Fruit fly (Drosophila melanogaster) whole organism, embryonic: ENCODE measurements around the gene CG14245.
A peak's percentile ranks its signal among the peaks of the same experiment; 100 is the strongest.

Experiments used
- CG10274 ChIP-seq: fragments of 200-800 bp; sonication (Bioruptor generic); optimal IDR thresholded peaks from 3 replicates; lab custom pipeline; 2017; ENCODE audit warnings: missing biosample characterization, mild to moderate bottlenecking, missing genetic modification characterization
- CG10543 ChIP-seq: fragments of 200-800 bp; sonication (Bioruptor generic); optimal IDR thresholded peaks from 3 replicates; lab custom pipeline; 2017; ENCODE audit warnings: missing biosample characterization, mild to moderate bottlenecking, missing genetic modification characterization, moderate library complexity
- CG10565 ChIP-seq: fragments of 200-800 bp; sonication (Bioruptor generic); optimal IDR thresholded peaks from 3 replicates; lab custom pipeline; 2016; ENCODE audit warnings: missing biosample characterization, mild to moderate bottlenecking, missing genetic modification characterization
- CG11504 ChIP-seq: fragments of 200-800 bp; sonication (Bioruptor generic); optimal IDR thresholded peaks from 3 replicates; lab custom pipeline; 2019; ENCODE audit warnings: missing biosample characterization, mild to moderate bottlenecking, missing genetic modification characterization, moderate library complexity
- CG11560 ChIP-seq: fragments of 200-800 bp; sonication (Bioruptor generic); IDR thresholded peaks from 3 replicates; pipeline ENCODE4 v1.3.6; 2022; ENCODE audit warnings: missing biosample characterization, missing genetic modification characterization
- CG11695 ChIP-seq: fragments of 200-800 bp; sonication (Bioruptor generic); IDR thresholded peaks from 3 replicates; pipeline ENCODE4 v1.3.6; 2022; ENCODE audit warnings: missing biosample characterization, missing genetic modification characterization
- CG11723 ChIP-seq: fragments of 200-800 bp; sonication (Bioruptor generic); optimal IDR thresholded peaks from 2 replicates; lab custom pipeline; 2017; ENCODE audit warnings: missing biosample characterization, mild to moderate bottlenecking, missing genetic modification characterization
- CG12104 ChIP-seq: fragments of 200-800 bp; sonication (Bioruptor generic); optimal IDR thresholded peaks from 3 replicates; lab custom pipeline; 2016; ENCODE audit warnings: missing biosample characterization, missing genetic modification characterization
- CG12299 ChIP-seq: fragments of 200-800 bp; sonication (Bioruptor generic); optimal IDR thresholded peaks from 2 replicates; lab custom pipeline; 2018; ENCODE audit warnings: missing biosample characterization, mild to moderate bottlenecking, missing genetic modification characterization
- CG12659 ChIP-seq: fragments of 200-800 bp; sonication (Bioruptor generic); optimal IDR thresholded peaks from 3 replicates; lab custom pipeline; 2017; ENCODE audit warnings: mild to moderate bottlenecking, missing biosample characterization, missing genetic modification reagents, missing genetic modification characterization
- CG13287 ChIP-seq: fragments of 200-800 bp; sonication (Bioruptor generic); IDR thresholded peaks from 2 replicates; pipeline ENCODE4 v1.3.6; 2022; ENCODE audit warnings: missing biosample characterization, missing genetic modification characterization; ENCODE audit not compliant: partially characterized antibody
- CG1792 ChIP-seq: fragments of 200-800 bp; sonication (Bioruptor generic); optimal IDR thresholded peaks from 2 replicates; lab custom pipeline; 2016; ENCODE audit warnings: missing biosample characterization, missing genetic modification characterization
- CG2712 ChIP-seq: fragments of 200-800 bp; optimal IDR thresholded peaks from 3 replicates; lab custom pipeline; 2019; ENCODE audit warnings: missing biosample characterization, mild to moderate bottlenecking, missing genetic modification characterization, moderate library complexity
- CG31365 ChIP-seq: fragments of 200-800 bp; sonication (Bioruptor generic); optimal IDR thresholded peaks from 2 replicates; lab custom pipeline; 2018; ENCODE audit warnings: missing biosample characterization, mild to moderate bottlenecking, missing genetic modification characterization
- CG31388 ChIP-seq: fragments of 200-800 bp; sonication (Bioruptor generic); optimal IDR thresholded peaks from 2 replicates; lab custom pipeline; 2016; ENCODE audit warnings: missing biosample characterization, missing genetic modification characterization
- CG34376 ChIP-seq: fragments of 200-800 bp; sonication (Bioruptor generic); optimal IDR thresholded peaks from 2 replicates; lab custom pipeline; 2018; ENCODE audit warnings: missing biosample characterization, mild to moderate bottlenecking, missing genetic modification characterization
- CG6689 ChIP-seq: fragments of 200-800 bp; sonication (Bioruptor generic); IDR thresholded peaks from 2 replicates; pipeline ENCODE4 v1.3.6; 2022; ENCODE audit warnings: missing biosample characterization, missing genetic modification characterization
- CG7372 ChIP-seq: fragments of 200-800 bp; sonication (Bioruptor generic); IDR thresholded peaks from 2 replicates; pipeline ENCODE4 v1.3.6; 2022; ENCODE audit warnings: missing biosample characterization, missing genetic modification characterization
- CG8290 ChIP-seq, 3 experiments: fragments of 200-800 bp; sonication (Bioruptor generic); optimal IDR thresholded peaks; 2 replicates each; lab custom pipeline; 2016 to 2019; ENCODE audit warnings: missing biosample characterization in 3 of 3, missing genetic modification characterization in 3 of 3, mild to moderate bottlenecking in 2 of 3, moderate library complexity in 1 of 3
- CG9727 ChIP-seq: fragments of 200-800 bp; sonication (Bioruptor generic); optimal IDR thresholded peaks from 3 replicates; lab custom pipeline; 2017; ENCODE audit warnings: missing biosample characterization, mild to moderate bottlenecking, missing genetic modification characterization
- CTCF ChIP-seq: fragments of 200-800 bp; sonication (Bioruptor generic); optimal IDR thresholded peaks from 2 replicates; lab custom pipeline; 2017; ENCODE audit warnings: missing biosample characterization, mild to moderate bottlenecking, missing genetic modification characterization, moderate library complexity
- Chrac-16 ChIP-seq: fragments of 200-800 bp; sonication (Bioruptor generic); optimal IDR thresholded peaks from 3 replicates; lab custom pipeline; 2016; ENCODE audit warnings: missing biosample characterization, missing genetic modification characterization
- Deaf1 ChIP-seq: fragments of 200-800 bp; optimal IDR thresholded peaks from 3 replicates; lab custom pipeline; 2019; ENCODE audit warnings: missing biosample characterization, mild to moderate bottlenecking, missing genetic modification characterization, moderate library complexity
- Dfd ChIP-seq, 2 experiments: fragments of >200 bp; optimal IDR thresholded peaks; 2 replicates each; lab custom pipeline; 2017; ENCODE audit warnings: missing biosample characterization in 2 of 2, missing genetic modification characterization in 2 of 2
- GATAe ChIP-seq: fragments of 200-800 bp; sonication (Bioruptor generic); conservative IDR thresholded peaks from 2 replicates; pipeline ENCODE4 v1.3.6; 2022; ENCODE audit warnings: missing biosample characterization, missing genetic modification characterization
- HLH3B ChIP-seq: fragments of 200-800 bp; sonication (Bioruptor generic); IDR thresholded peaks from 2 replicates; pipeline ENCODE4 v1.3.6; 2022; ENCODE audit warnings: missing biosample characterization, missing genetic modification characterization
- HLH4C ChIP-seq: fragments of 200-800 bp; sonication (Bioruptor generic); IDR thresholded peaks from 3 replicates; pipeline ENCODE4 v1.3.6; 2022; ENCODE audit warnings: missing biosample characterization, missing genetic modification characterization; ENCODE audit not compliant: partially characterized antibody
- HLHmδ ChIP-seq: fragments of 200-800 bp; sonication (Bioruptor generic); optimal IDR thresholded peaks from 2 replicates; lab custom pipeline; 2018; ENCODE audit warnings: missing biosample characterization, mild to moderate bottlenecking, missing genetic modification characterization, moderate library complexity
- NFAT ChIP-seq: fragments of 200-800 bp; sonication (Bioruptor generic); IDR thresholded peaks from 2 replicates; pipeline ENCODE4 v1.3.6; 2022; ENCODE audit warnings: missing biosample characterization, missing genetic modification characterization
- Oaz ChIP-seq: fragments of 200-800 bp; sonication (Bioruptor generic); IDR thresholded peaks from 2 replicates; pipeline ENCODE4 v1.3.6; 2022; ENCODE audit warnings: missing biosample characterization, missing genetic modification characterization
- Optix ChIP-seq: fragments of 200-800 bp; sonication (Bioruptor generic); IDR thresholded peaks from 3 replicates; pipeline ENCODE4 v1.3.6; 2022; ENCODE audit warnings: missing biosample characterization, missing genetic modification characterization
- Rfx ChIP-seq: fragments of 200-800 bp; sonication (Bioruptor generic); IDR thresholded peaks from 2 replicates; pipeline ENCODE4 v1.3.6; 2022; ENCODE audit warnings: missing biosample characterization, missing genetic modification characterization
- Six4 ChIP-seq: fragments of 200-800 bp; sonication (Bioruptor generic); optimal IDR thresholded peaks from 2 replicates; lab custom pipeline; 2016; ENCODE audit warnings: missing biosample characterization, missing genetic modification characterization
- Ssrp ChIP-seq: fragments of 200-800 bp; sonication (Bioruptor generic); optimal IDR thresholded peaks from 2 replicates; lab custom pipeline; 2018; ENCODE audit warnings: missing biosample characterization, mild to moderate bottlenecking, missing genetic modification characterization, moderate library complexity
- Trl ChIP-seq, 3 experiments: fragments of >200 bp in 2 of 3; fragments of 200-800 bp in 1 of 3; sonication (Bioruptor generic) in 1 of 3; optimal IDR thresholded peaks; 2 replicates in 1 of 3; 3 replicates in 2 of 3; lab custom pipeline; 2016 to 2017; ENCODE audit warnings: missing biosample characterization in 1 of 3, missing genetic modification characterization in 1 of 3
- Vsx1 ChIP-seq: fragments of 200-800 bp; sonication (Bioruptor generic); optimal IDR thresholded peaks from 2 replicates; lab custom pipeline; 2017; ENCODE audit warnings: missing biosample characterization, mild to moderate bottlenecking, missing genetic modification characterization, missing genetic modification reagents
- ara ChIP-seq: fragments of 200-800 bp; sonication (Bioruptor generic); IDR thresholded peaks from 2 replicates; pipeline ENCODE4 v1.3.6; 2022; ENCODE audit warnings: missing biosample characterization, missing genetic modification characterization
- bbx ChIP-seq: fragments of 200-800 bp; sonication (Bioruptor generic); IDR thresholded peaks from 2 replicates; pipeline ENCODE4 v1.3.6; 2022; ENCODE audit warnings: missing biosample characterization, missing genetic modification characterization; ENCODE audit not compliant: partially characterized antibody
- br ChIP-seq: fragments of >200 bp; optimal IDR thresholded peaks from 2 replicates; lab custom pipeline; 2017
- cas ChIP-seq: fragments of 200-800 bp; sonication (Bioruptor generic); IDR thresholded peaks from 2 replicates; pipeline ENCODE4 v1.3.6; 2022; ENCODE audit warnings: missing biosample characterization, missing genetic modification characterization
- croc ChIP-seq: fragments of 200-800 bp; sonication (Bioruptor generic); conservative IDR thresholded peaks from 3 replicates; pipeline ENCODE4 v1.3.6; 2022; ENCODE audit warnings: missing biosample characterization, missing genetic modification characterization
- da ChIP-seq: fragments of 200-800 bp; sonication (Bioruptor generic); optimal IDR thresholded peaks from 2 replicates; lab custom pipeline; 2016; ENCODE audit warnings: missing biosample characterization, missing genetic modification characterization
- dpn ChIP-seq, 2 experiments: fragments of 200-800 bp; sonication (Bioruptor generic); optimal IDR thresholded peaks; 3 replicates each; lab custom pipeline; 2016; ENCODE audit warnings: missing biosample characterization in 2 of 2, missing genetic modification characterization in 2 of 2
- fd96Cb ChIP-seq: fragments of 200-800 bp; sonication (Bioruptor generic); optimal IDR thresholded peaks from 2 replicates; lab custom pipeline; 2018; ENCODE audit warnings: missing biosample characterization, mild to moderate bottlenecking, missing genetic modification characterization, moderate library complexity
- mam ChIP-seq: fragments of 200-800 bp; sonication (Bioruptor generic); optimal IDR thresholded peaks from 3 replicates; lab custom pipeline; 2016; ENCODE audit warnings: missing biosample characterization, missing genetic modification characterization
- ranshi ChIP-seq: fragments of 200-800 bp; sonication (Bioruptor generic); IDR thresholded peaks from 2 replicates; pipeline ENCODE4 v1.3.6; 2022; ENCODE audit warnings: missing biosample characterization, missing genetic modification characterization
- sisA ChIP-seq: fragments of 200-800 bp; sonication (Bioruptor generic); IDR thresholded peaks from 2 replicates; pipeline ENCODE4 v1.3.6; 2022; ENCODE audit warnings: missing biosample characterization, missing genetic modification characterization
- tap ChIP-seq: fragments of 200-800 bp; optimal IDR thresholded peaks from 3 replicates; lab custom pipeline; 2019; ENCODE audit warnings: missing biosample characterization, mild to moderate bottlenecking, missing genetic modification characterization, moderate library complexity
- twi ChIP-seq: fragments of 200-800 bp; optimal IDR thresholded peaks from 2 replicates; lab custom pipeline; 2019; ENCODE audit warnings: missing biosample characterization, mild to moderate bottlenecking, missing genetic modification characterization, moderate library complexity
- usp ChIP-seq: fragments of >200 bp; optimal IDR thresholded peaks from 2 replicates; lab custom pipeline; 2017; ENCODE audit warnings: missing biosample characterization, missing genetic modification characterization
- vnd ChIP-seq: fragments of 200-800 bp; sonication (Bioruptor generic); IDR thresholded peaks from 3 replicates; pipeline ENCODE4 v1.3.6; 2022; ENCODE audit warnings: missing biosample characterization, missing genetic modification characterization; ENCODE audit not compliant: partially characterized antibody

CG14245 gene

DNA sequence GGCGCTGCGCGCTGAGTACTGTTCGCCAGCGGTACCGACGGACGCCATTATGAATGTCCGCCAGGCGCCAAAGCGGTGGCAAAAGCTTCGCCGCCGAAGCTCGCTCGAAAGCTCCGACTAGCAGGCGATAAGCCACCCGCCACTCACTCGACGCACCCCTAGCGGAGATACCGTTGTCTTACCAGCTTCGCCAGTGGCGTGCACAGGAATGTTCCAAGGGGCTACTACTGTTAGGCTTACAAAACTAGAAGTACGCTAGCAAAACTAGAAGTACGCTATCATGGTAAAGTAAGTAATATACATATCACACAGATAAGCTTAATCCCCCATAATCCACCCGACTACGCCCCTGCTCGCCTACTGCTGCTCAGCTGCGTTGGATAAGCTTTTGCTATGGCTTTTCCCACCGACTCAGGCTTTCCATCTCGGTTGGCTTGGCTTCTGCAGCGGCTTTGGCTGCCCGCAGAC is 14.4 kb upstream of the CG14245 start, which contains the start of gene amon (continued):
- peak; percentile 99 for TF ChIP-seq dpn (GFP tag; optimal IDR thresholded peaks at IDR 0.05; lab: Kevin White, UChicago)
- TF ChIP-seq CG11504 (tag; lab: Kevin White, UChicago), result peak; percentile 97
- peak; percentile 96 for TF ChIP-seq ara (GFP tag; lab: Robert Waterston, UW)
- peak; percentile 94 for TF ChIP-seq CG12104 (GFP tag; lab: Kevin White, UChicago)
- no peak for TF ChIP-seq bbx (GFP tag; lab: Robert Waterston, UW)
- peak; percentile 99 for TF ChIP-seq CG10543
- TF ChIP-seq CG1792 (GFP tag; lab: Kevin White, UChicago), result peak; percentile 98
- peak; percentile 97 for TF ChIP-seq CG9727 (GFP tag; lab: Kevin White, UChicago)
- peak; percentile 86 for TF ChIP-seq CG10565
- no peak for TF ChIP-seq br (lab: Kevin White, UChicago)
- no peak for TF ChIP-seq vnd (GFP tag; lab: Robert Waterston, UW)
- peak; percentile 92 for TF ChIP-seq Ssrp
- TF ChIP-seq CG7372 (GFP tag; lab: Robert Waterston, UW), result peak; percentile 98
- TF ChIP-seq CG34376 (GFP tag; lab: Kevin White, UChicago), result peak; percentile 100
- TF ChIP-seq CG12299, result peak; percentile 98
- peak; percentile 100 for TF ChIP-seq mam
- TF ChIP-seq HLHmδ (GFP tag; lab: Kevin White, UChicago), result no peak
- peak; percentile 26 for TF ChIP-seq CG13287 (GFP tag; lab: Robert Waterston, UW)
- TF ChIP-seq CG8290 (GFP tag; optimal IDR thresholded peaks at IDR 0.05; lab: Kevin White, UChicago), result no peak
- peak in 1 of 2 experiments; percentile 100 for TF ChIP-seq CG8290 (tag; optimal IDR thresholded peaks at IDR 0.05; lab: Kevin White, UChicago)
- peak; percentile 98 for TF ChIP-seq CG11695 (GFP tag; lab: Robert Waterston, UW)
- TF ChIP-seq NFAT (GFP tag; lab: Robert Waterston, UW), result peak; percentile 99
- TF ChIP-seq Trl (optimal IDR thresholded peaks at IDR 0.05; lab: Kevin White, UChicago), result no peak
- TF ChIP-seq Trl (GFP tag; optimal IDR thresholded peaks at IDR 0.05; lab: Kevin White, UChicago), result peak; percentile 99
- peak; percentile 90 for TF ChIP-seq Vsx1 (GFP tag; lab: Kevin White, UChicago)
- peak; percentile 97 for TF ChIP-seq tap (tag; lab: Kevin White, UChicago)
- TF ChIP-seq Rfx (GFP tag; lab: Robert Waterston, UW), result peak; percentile 100
- TF ChIP-seq CG2712 (tag; lab: Kevin White, UChicago), result peak; percentile 95
- peak; percentile 97 for TF ChIP-seq da (GFP tag; lab: Kevin White, UChicago)
- TF ChIP-seq twi (tag; lab: Kevin White, UChicago), result peak; percentile 86
- TF ChIP-seq cas (GFP tag; lab: Robert Waterston, UW), result peak; percentile 98
- TF ChIP-seq GATAe (GFP tag; lab: Robert Waterston, UW), result peak; percentile 93
- TF ChIP-seq CG31365 (tag; lab: Kevin White, UChicago), result peak; percentile 94
- TF ChIP-seq CG12659 (GFP tag; lab: Kevin White, UChicago), result peak; percentile 99
- TF ChIP-seq CG11560 (tag; lab: Robert Waterston, UW), result peak; percentile 94
- peak; percentile 96 for TF ChIP-seq fd96Cb (tag; lab: Kevin White, UChicago)
- TF ChIP-seq CG10274 (GFP tag; lab: Kevin White, UChicago), result peak; percentile 94
- peak; percentile 98 for TF ChIP-seq Oaz (GFP tag; lab: Robert Waterston, UW)
- peak; percentile 99 for TF ChIP-seq ranshi (GFP tag; lab: Robert Waterston, UW)
- peak; percentile 96 for TF ChIP-seq CG11723 (GFP tag; lab: Kevin White, UChicago)
- peak; percentile 97 for TF ChIP-seq CG6689 (GFP tag; lab: Robert Waterston, UW)
- peak; percentile 70 for TF ChIP-seq CTCF
- no peak for TF ChIP-seq HLH4C (GFP tag; lab: Robert Waterston, UW)
- TF ChIP-seq HLH3B, result peak; percentile 98
- TF ChIP-seq Dfd (GFP tag; optimal IDR thresholded peaks at IDR 0.05; lab: Kevin White, UChicago), result peak in 1 of 2 experiments; percentile 94
- TF ChIP-seq Optix (GFP tag; lab: Robert Waterston, UW), result peak; percentile 98
- TF ChIP-seq Chrac-16 (GFP tag; lab: Kevin White, UChicago), result peak; percentile 97
- peak; percentile 94 for TF ChIP-seq CG31388 (GFP tag; lab: Kevin White, UChicago)
- no peak for TF ChIP-seq usp (GFP tag; lab: Kevin White, UChicago)
- peak; percentile 86 for TF ChIP-seq Deaf1 (tag; lab: Kevin White, UChicago)
- TF ChIP-seq sisA (GFP tag; lab: Robert Waterston, UW), result peak; percentile 99
- peak; percentile 97 for TF ChIP-seq Six4 (GFP tag; lab: Kevin White, UChicago)
- peak; percentile 92 for TF ChIP-seq croc (GFP tag; lab: Robert Waterston, UW)
